Worm (Caenorhabditis elegans): ENCODE data around the gene Y44A6D.1.

DNA sequence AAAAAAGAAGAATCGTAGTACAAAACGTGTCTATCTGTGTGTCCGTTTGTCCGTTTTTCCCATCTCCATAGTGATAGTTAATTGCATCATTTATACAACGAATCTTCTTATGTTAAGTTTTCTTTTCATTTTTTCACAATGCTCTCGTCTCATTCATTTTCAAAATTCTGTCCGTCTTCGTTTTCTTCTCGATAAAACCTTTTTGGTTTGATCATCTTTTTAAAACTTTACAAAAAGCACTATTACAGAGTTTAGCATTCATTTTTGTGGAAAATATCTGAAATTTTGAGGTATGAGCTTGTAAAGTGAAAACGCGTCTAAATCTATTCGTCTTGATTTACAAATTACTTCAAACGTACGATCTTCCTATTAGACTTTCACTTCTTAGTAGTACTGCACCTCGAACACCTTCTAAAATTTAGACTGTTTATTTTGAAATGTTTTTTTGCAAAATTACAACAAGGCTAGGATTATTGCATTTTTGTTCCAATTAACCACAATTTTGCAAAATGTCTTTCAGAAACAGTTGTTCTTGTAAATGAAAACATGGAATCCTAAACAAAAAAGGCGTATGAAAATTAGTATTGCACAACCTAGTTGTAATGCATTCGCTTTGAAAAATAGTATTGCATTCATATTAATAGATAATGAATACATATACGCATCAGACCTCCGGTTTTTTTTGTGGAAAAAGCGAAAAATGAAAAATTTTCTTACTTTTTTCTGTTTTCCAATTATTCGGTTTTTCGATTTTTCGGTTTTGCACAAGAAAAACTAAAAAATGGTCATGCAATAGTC lies 4.6 kb downstream of the Y44A6D.1 start:
- TF ChIP-seq nhr-237 (tag; optimal IDR thresholded peaks at IDR 0.05) (no peak), lin-15B (tag; optimal IDR thresholded peaks at IDR 0.05) (no peak), daf-8 (GFP tag; IDR thresholded peaks at IDR 0.05) (no peak), skn-1 (tag; optimal IDR thresholded peaks at IDR 0.05) (no peak), mxl-2 (GFP tag; conservative IDR thresholded peaks at IDR 0.05) (no peak), ces-1 (GFP tag; optimal IDR thresholded peaks at IDR 0.05) (no peak), ZK337.2 (GFP tag; IDR thresholded peaks at IDR 0.05) (no peak), unc-130 (GFP tag; optimal IDR thresholded peaks at IDR 0.05) (no peak)
